Fruit fly (Drosophila melanogaster): ENCODE measurements around the gene Jon66Cii.

DNA sequence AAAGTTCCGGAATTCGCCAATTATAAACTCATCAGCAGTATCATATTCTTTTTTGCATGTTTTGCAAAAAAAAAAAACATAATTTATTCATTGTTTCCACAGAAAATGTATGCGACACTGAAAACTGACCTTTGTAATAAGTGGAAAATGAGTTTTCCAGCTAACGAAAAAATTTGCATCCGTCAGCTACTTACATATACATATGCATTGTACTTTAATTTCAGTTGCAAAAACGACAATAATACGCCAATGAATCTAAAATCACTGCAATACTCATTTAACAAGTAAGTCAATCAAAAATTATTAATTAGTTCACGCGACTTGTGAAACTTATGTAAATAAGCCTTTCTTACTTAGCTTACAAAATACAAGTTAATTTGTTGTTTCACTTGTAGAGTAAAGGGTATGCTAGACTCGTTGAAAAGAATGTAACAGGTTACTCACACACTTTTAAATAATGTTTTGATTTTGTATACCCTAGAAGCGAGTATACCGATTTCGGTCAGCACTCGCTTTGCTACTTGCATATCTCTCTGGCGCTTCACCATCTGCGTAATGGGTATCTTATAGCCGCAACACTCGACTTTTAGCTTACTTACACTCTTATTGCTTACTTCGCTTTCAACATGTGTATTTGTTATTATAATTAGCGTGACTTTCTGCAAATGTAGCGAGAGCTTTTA is 5.5 kb upstream of the Jon66Cii start:
- no peak for TF ChIP-seq Myc (optimal IDR thresholded peaks at IDR 0.05)
- no peak for TF ChIP-seq psq (optimal IDR thresholded peaks at IDR 0.05)
- no peak for TF ChIP-seq ttk (optimal IDR thresholded peaks at IDR 0.05)
- no peak for TF ChIP-seq insv (optimal IDR thresholded peaks at IDR 0.05)
- no peak for TF ChIP-seq h (optimal IDR thresholded peaks at IDR 0.05)
